Fruit fly (Drosophila melanogaster): ENCODE data around the gene Ssdp.
A peak's percentile ranks its signal among the peaks of the same experiment; 100 is the strongest.

The Ssdp gene

DNA sequence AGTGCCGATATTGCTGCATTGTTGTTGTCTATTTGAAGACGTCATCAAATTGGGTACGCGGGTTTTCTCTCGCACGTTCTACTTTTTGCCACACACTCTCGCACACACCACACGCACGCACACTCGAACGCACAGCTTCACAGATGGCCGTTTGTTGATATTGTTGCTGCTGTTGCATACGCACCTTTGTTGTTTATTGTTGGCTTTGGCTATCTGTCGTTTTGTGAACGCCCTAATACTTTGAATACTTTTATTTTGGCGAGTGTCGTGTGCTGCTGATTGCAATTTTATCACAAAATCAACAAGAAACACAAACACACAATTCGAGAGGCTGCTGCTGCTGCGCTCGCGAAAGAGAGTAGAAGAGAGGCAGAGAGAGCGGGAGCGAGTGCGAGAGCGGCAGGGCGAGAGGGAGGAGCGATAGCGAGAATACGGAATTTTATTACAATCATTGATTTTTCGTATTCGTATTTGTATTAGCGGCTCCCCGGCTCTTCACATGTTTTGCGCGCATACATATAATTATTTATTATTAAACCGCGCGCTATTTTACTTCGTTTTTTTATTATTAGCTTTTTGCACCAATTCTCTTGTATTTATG, 777 bp downstream of the Ssdp start (continued):
- TF ChIP-seq lilli (GFP tag; optimal IDR thresholded peaks at IDR 0.05) (peak; percentile 26), twi (tag; optimal IDR thresholded peaks at IDR 0.05) (peak; percentile 27), hbn (GFP tag; IDR thresholded peaks at IDR 0.05; ENCODE audit: partially characterized antibody) (no peak), inv (GFP tag; IDR thresholded peaks at IDR 0.05; ENCODE audit: partially characterized antibody) (no peak), CG12155 (GFP tag; optimal IDR thresholded peaks at IDR 0.05) (peak; percentile 18), trh (GFP tag; optimal IDR thresholded peaks at IDR 0.05) (no peak), CG30403 (GFP tag; optimal IDR thresholded peaks at IDR 0.05) (no peak), dysf (GFP tag; IDR thresholded peaks at IDR 0.05) (no peak), CG33213 (GFP tag; optimal IDR thresholded peaks at IDR 0.05) (peak; percentile 46), CG4707 (GFP tag; optimal IDR thresholded peaks at IDR 0.05) (peak; percentile 57), onecut (GFP tag; IDR thresholded peaks at IDR 0.05) (peak; percentile 94), fd102C (GFP tag; optimal IDR thresholded peaks at IDR 0.05) (peak; percentile 64), gsb-n (tag; optimal IDR thresholded peaks at IDR 0.05) (no peak), CG14860 (GFP tag; IDR thresholded peaks at IDR 0.05; ENCODE audit: partially characterized antibody) (no peak), sim (GFP tag; IDR thresholded peaks at IDR 0.05) (no peak), tin (GFP tag; optimal IDR thresholded peaks at IDR 0.05) (no peak), CG32767 (GFP tag; IDR thresholded peaks at IDR 0.05) (no peak), TFAM (GFP tag; optimal IDR thresholded peaks at IDR 0.05) (no peak), kni (GFP tag; optimal IDR thresholded peaks at IDR 0.05) (peak; percentile 62), CG7556 (GFP tag; optimal IDR thresholded peaks at IDR 0.05) (peak; percentile 35), CG4360 (GFP tag; IDR thresholded peaks at IDR 0.05) (no peak), sens (GFP tag) (peak; percentile 90), CG5180 (GFP tag; optimal IDR thresholded peaks at IDR 0.05) (peak; percentile 54), Sin3A (optimal IDR thresholded peaks at IDR 0.05) (no peak), chinmo (GFP tag; IDR thresholded peaks at IDR 0.05; ENCODE audit: partially characterized antibody) (no peak), CG6683 (GFP tag; optimal IDR thresholded peaks at IDR 0.05) (peak; percentile 62), vnd (GFP tag; IDR thresholded peaks at IDR 0.05; ENCODE audit: partially characterized antibody) (no peak), CG3847 (GFP tag; IDR thresholded peaks at IDR 0.05) (no peak), CG2712 (tag; optimal IDR thresholded peaks at IDR 0.05) (no peak), danr (GFP tag; IDR thresholded peaks at IDR 0.05) (no peak), disco-r (GFP tag; optimal IDR thresholded peaks at IDR 0.05) (peak; percentile 31), CG6175 (GFP tag; IDR thresholded peaks at IDR 0.05) (no peak), Dfd (GFP tag; optimal IDR thresholded peaks at IDR 0.05) (no peak), Bteb2 (GFP tag; optimal IDR thresholded peaks at IDR 0.05) (peak; percentile 1), wdn (GFP tag; IDR thresholded peaks at IDR 0.05) (no peak), bcd (GFP tag; optimal IDR thresholded peaks at IDR 0.05) (no peak), dmrt99B (tag; optimal IDR thresholded peaks at IDR 0.05) (peak; percentile 30), Sry-β (GFP tag; optimal IDR thresholded peaks at IDR 0.05) (no peak), CG17568 (GFP tag; optimal IDR thresholded peaks at IDR 0.05) (peak; percentile 68), Drgx (GFP tag; IDR thresholded peaks at IDR 0.05) (no peak), CG18011 (GFP tag; optimal IDR thresholded peaks at IDR 0.05) (no peak), NfI (GFP tag; optimal IDR thresholded peaks at IDR 0.05) (peak; percentile 28), CG30020 (tag; optimal IDR thresholded peaks at IDR 0.05) (no peak), CG10274 (GFP tag; optimal IDR thresholded peaks at IDR 0.05) (no peak), Antp (GFP tag; optimal IDR thresholded peaks at IDR 0.05) (no peak), CG17912 (GFP tag; optimal IDR thresholded peaks at IDR 0.05) (peak; percentile 35), CG3995 (GFP tag; optimal IDR thresholded peaks at IDR 0.05) (no peak), ci (GFP tag; IDR thresholded peaks at IDR 0.05) (no peak), sug (tag; optimal IDR thresholded peaks at IDR 0.05) (no peak), HLH3B (GFP tag; IDR thresholded peaks at IDR 0.05) (no peak), CG7357 (GFP tag; IDR thresholded peaks at IDR 0.05) (no peak)

Measured in whole organism, embryonic.